Fruit fly (Drosophila melanogaster) Kc167 (cell line): ENCODE results near the gene CG42238.

Experiments
- h ChIP-seq: fragments of >200 bp; optimal IDR thresholded peaks from 3 replicates; lab custom pipeline; 2018; ENCODE audit warnings: missing external identifiers
- insv ChIP-seq: fragments of >200 bp; optimal IDR thresholded peaks from 3 replicates; lab custom pipeline; 2018; ENCODE audit warnings: missing external identifiers
- psq ChIP-seq: fragments of >200 bp; optimal IDR thresholded peaks from 2 replicates; lab custom pipeline; 2017; ENCODE audit warnings: missing external identifiers

- no peak for TF ChIP-seq h (lab: Kevin White, UChicago)
- no peak for TF ChIP-seq insv
- TF ChIP-seq psq (lab: Kevin White, UChicago): no peak
Measured at dm6 chr2L:20918056-20918674, 133.8 kb downstream of the CG42238 start.
